Worm (Caenorhabditis elegans) whole organism, L4 larva: Measurements from ENCODE around the gene Y39E4B.6.

ENCODE experiments used
- F10B5.3 ChIP-seq: sonication (generic microtip); optimal IDR thresholded peaks from 2 replicates; lab custom pipeline; 2016; ENCODE audit warnings: mild to moderate bottlenecking, missing genetic modification characterization, missing compliant biosample characterization
- F44E2.7 ChIP-seq: fragments of 200-800 bp; sonication (Bioruptor generic); IDR thresholded peaks from 2 replicates; pipeline ENCODE4 v2.1.2; 2022; ENCODE audit warnings: missing genetic modification characterization, missing compliant biosample characterization
- F49E8.2 ChIP-seq: sonication (generic microtip); optimal IDR thresholded peaks from 2 replicates; lab custom pipeline; 2016; ENCODE audit warnings: missing compliant biosample characterization, mild to moderate bottlenecking, missing genetic modification characterization, borderline replicate concordance
- T26A8.4 ChIP-seq: fragments of 200-800 bp; sonication (Bioruptor generic); IDR thresholded peaks from 2 replicates; pipeline ENCODE4 v1.3.6; 2022; ENCODE audit warnings: missing genetic modification characterization, missing compliant biosample characterization
- Y5F2A.4 ChIP-seq: fragments of 200-800 bp; sonication (Bioruptor generic); optimal IDR thresholded peaks from 2 replicates; lab custom pipeline; 2018; ENCODE audit warnings: mild to moderate bottlenecking, missing genetic modification characterization, missing compliant biosample characterization
- ZK337.2 ChIP-seq: fragments of 200-800 bp; sonication (Bioruptor generic); IDR thresholded peaks from 2 replicates; pipeline ENCODE4 v1.3.6; 2022; ENCODE audit warnings: missing genetic modification reagents, missing genetic modification characterization, missing compliant biosample characterization
- ZK546.5 ChIP-seq, 2 experiments: sonication (generic microtip); optimal IDR thresholded peaks; 2 replicates each; lab custom pipeline; 2017; ENCODE audit warnings: missing biosample characterization in 2 of 2, missing genetic modification characterization in 2 of 2
- aha-1 ChIP-seq: fragments of 150-350 bp; peaks from one replicate; lab custom pipeline; 2014; ENCODE audit warnings: missing biosample characterization, missing genetic modification characterization
- aly-2 ChIP-seq: sonication (generic microtip); optimal IDR thresholded peaks from 2 replicates; lab custom pipeline; 2018; ENCODE audit warnings: missing biosample characterization, missing genetic modification characterization
- attf-4 ChIP-seq: sonication (generic microtip); optimal IDR thresholded peaks from 3 replicates; lab custom pipeline; 2017; ENCODE audit warnings: missing biosample characterization, missing genetic modification characterization
- ceh-28 ChIP-seq: fragments of 150-350 bp; optimal IDR thresholded peaks from 2 replicates; lab custom pipeline; 2014; ENCODE audit warnings: missing biosample characterization, missing genetic modification reagents, missing genetic modification characterization
- ceh-62 ChIP-seq: sonication (generic microtip); optimal IDR thresholded peaks from 2 replicates; lab custom pipeline; 2017; ENCODE audit warnings: missing biosample characterization, missing genetic modification characterization
- ceh-82 ChIP-seq: sonication (generic microtip); optimal IDR thresholded peaks from 2 replicates; lab custom pipeline; 2017; ENCODE audit warnings: missing biosample characterization, missing genetic modification characterization
- daf-12 ChIP-seq: fragments of 150-350 bp; optimal IDR thresholded peaks from 2 replicates; lab custom pipeline; 2014; ENCODE audit warnings: missing biosample characterization, missing genetic modification reagents, missing genetic modification characterization
- daf-16 ChIP-seq, 3 experiments: sonication (generic microtip); optimal IDR thresholded peaks; 2 replicates each; lab custom pipeline; 2016 to 2017; ENCODE audit warnings: missing genetic modification characterization in 3 of 3, missing genetic modification reagents in 3 of 3, mild to moderate bottlenecking in 2 of 3, missing compliant biosample characterization in 2 of 3, missing biosample characterization in 1 of 3, moderate library complexity in 1 of 3
- daf-19 ChIP-seq: fragments of 200-800 bp; sonication (Bioruptor generic); conservative IDR thresholded peaks from 2 replicates; pipeline ENCODE4 v1.3.6; 2022; ENCODE audit warnings: missing genetic modification characterization, missing compliant biosample characterization
- daf-8 ChIP-seq: fragments of 200-800 bp; sonication (Bioruptor generic); IDR thresholded peaks from 2 replicates; pipeline ENCODE4 v1.3.6; 2022; ENCODE audit warnings: missing genetic modification characterization, missing compliant biosample characterization
- dmd-8 ChIP-seq: fragments of 200-800 bp; sonication (Bioruptor generic); IDR thresholded peaks from 2 replicates; pipeline ENCODE4 v1.3.6; 2022; ENCODE audit warnings: missing genetic modification characterization, missing compliant biosample characterization
- dmd-9 ChIP-seq: fragments of 200-800 bp; sonication (Bioruptor generic); IDR thresholded peaks from 2 replicates; pipeline ENCODE4 v1.3.6; 2022; ENCODE audit warnings: missing genetic modification reagents, missing genetic modification characterization, missing compliant biosample characterization
- duxl-1 ChIP-seq: sonication (generic microtip); optimal IDR thresholded peaks from 2 replicates; lab custom pipeline; 2016; ENCODE audit warnings: mild to moderate bottlenecking, missing genetic modification characterization, moderate library complexity, missing compliant biosample characterization; ENCODE audit not compliant: poor library complexity
- fkh-10 ChIP-seq: fragments of 150-350 bp; optimal IDR thresholded peaks from 2 replicates; lab custom pipeline; 2014; ENCODE audit warnings: missing biosample characterization, missing genetic modification reagents, missing genetic modification characterization
- hlh-11 ChIP-seq: fragments of 200-800 bp; sonication (Bioruptor generic); optimal IDR thresholded peaks from 2 replicates; lab custom pipeline; 2018; ENCODE audit warnings: mild to moderate bottlenecking, missing genetic modification characterization, missing compliant biosample characterization
- lin-1 ChIP-seq: fragments of 200-800 bp; sonication (Bioruptor generic); IDR thresholded peaks from 2 replicates; pipeline ENCODE4 v1.3.6; 2022; ENCODE audit warnings: missing genetic modification reagents, missing genetic modification characterization, missing compliant biosample characterization
- lin-15B ChIP-seq: fragments of 150-350 bp; sonication (generic microtip); optimal IDR thresholded peaks from 3 replicates; lab custom pipeline; 2014; ENCODE audit warnings: missing biosample characterization, missing genetic modification characterization
- lin-29 ChIP-seq: fragments of 200-800 bp; sonication (Bioruptor generic); IDR thresholded peaks from 2 replicates; pipeline ENCODE4 v1.3.6; 2022; ENCODE audit warnings: missing genetic modification reagents, missing genetic modification characterization, missing compliant biosample characterization
- lin-39 ChIP-seq: fragments of 150-350 bp; optimal IDR thresholded peaks from 2 replicates; lab custom pipeline; 2014; ENCODE audit warnings: missing biosample characterization, missing genetic modification reagents, missing genetic modification characterization
- lir-3 ChIP-seq: sonication (generic microtip); optimal IDR thresholded peaks from 2 replicates; lab custom pipeline; 2016; ENCODE audit warnings: mild to moderate bottlenecking, missing genetic modification characterization, missing compliant biosample characterization
- mdl-1 ChIP-seq, 2 experiments: fragments of 150-350 bp in 1 of 2; sonication (generic microtip) in 1 of 2; optimal IDR thresholded peaks; 2 replicates each; lab custom pipeline; 2014 to 2017; ENCODE audit warnings: missing biosample characterization in 2 of 2, missing genetic modification characterization in 2 of 2
- mxl-2 ChIP-seq: fragments of 200-800 bp; sonication (Bioruptor generic); conservative IDR thresholded peaks from 2 replicates; pipeline ENCODE4 v1.3.6; 2022; ENCODE audit warnings: missing genetic modification reagents, missing genetic modification characterization, missing compliant biosample characterization
- nhr-10 ChIP-seq: fragments of 150-350 bp; optimal IDR thresholded peaks from 2 replicates; lab custom pipeline; 2014; ENCODE audit warnings: missing biosample characterization, missing genetic modification characterization
- nhr-11 ChIP-seq: fragments of 150-350 bp; optimal IDR thresholded peaks from 2 replicates; lab custom pipeline; 2014; ENCODE audit warnings: missing biosample characterization, missing genetic modification characterization
- nhr-111 ChIP-seq: fragments of 200-800 bp; sonication (Bioruptor generic); optimal IDR thresholded peaks from 2 replicates; lab custom pipeline; 2018; ENCODE audit warnings: mild to moderate bottlenecking, missing genetic modification characterization, missing compliant biosample characterization
- nhr-25 ChIP-seq: sonication (generic microtip); optimal IDR thresholded peaks from 2 replicates; lab custom pipeline; 2017; ENCODE audit warnings: missing genetic modification characterization, mild to moderate bottlenecking, missing compliant biosample characterization, antibody characterized with exemption, moderate library complexity, borderline replicate concordance; ENCODE audit not compliant: insufficient read depth
- nhr-41 ChIP-seq: fragments of 200-800 bp; sonication (Bioruptor generic); IDR thresholded peaks from 2 replicates; pipeline ENCODE4 v1.3.6; 2022; ENCODE audit warnings: missing genetic modification reagents, missing genetic modification characterization, missing compliant biosample characterization
- nhr-6 ChIP-seq: fragments of 150-350 bp; optimal IDR thresholded peaks from 2 replicates; lab custom pipeline; 2014; ENCODE audit warnings: missing biosample characterization, missing genetic modification characterization
- nhr-76 ChIP-seq: fragments of 150-350 bp; optimal IDR thresholded peaks from 2 replicates; lab custom pipeline; 2014; ENCODE audit warnings: missing biosample characterization, missing genetic modification characterization
- nhr-77 ChIP-seq: fragments of 150-350 bp; optimal IDR thresholded peaks from 2 replicates; lab custom pipeline; 2014; ENCODE audit warnings: missing biosample characterization, missing genetic modification characterization
- pqm-1 ChIP-seq: sonication (generic microtip); optimal IDR thresholded peaks from 2 replicates; lab custom pipeline; 2017; ENCODE audit warnings: missing biosample characterization, missing genetic modification characterization
- sdz-12 ChIP-seq: fragments of 200-800 bp; sonication (Bioruptor generic); optimal IDR thresholded peaks from 2 replicates; lab custom pipeline; 2018; ENCODE audit warnings: mild to moderate bottlenecking, missing genetic modification characterization, missing compliant biosample characterization
- skn-1 ChIP-seq: fragments of 150-350 bp; optimal IDR thresholded peaks from 2 replicates; lab custom pipeline; 2014; ENCODE audit warnings: missing biosample characterization, missing genetic modification characterization
- spr-3 ChIP-seq: fragments of 200-800 bp; sonication (Bioruptor generic); optimal IDR thresholded peaks from 2 replicates; lab custom pipeline; 2018; ENCODE audit warnings: mild to moderate bottlenecking, missing genetic modification characterization, missing compliant biosample characterization
- tag-97 ChIP-seq: fragments of 200-800 bp; sonication (Bioruptor generic); IDR thresholded peaks from 2 replicates; pipeline ENCODE4 v1.3.6; 2022; ENCODE audit warnings: missing genetic modification characterization, missing compliant biosample characterization
- tra-1 ChIP-seq: fragments of 200-800 bp; sonication (Bioruptor generic); IDR thresholded peaks from 2 replicates; pipeline ENCODE4 v1.3.6; 2022; ENCODE audit warnings: missing genetic modification reagents, missing genetic modification characterization, missing compliant biosample characterization
- unc-39 ChIP-seq: sonication (generic microtip); optimal IDR thresholded peaks from 2 replicates; lab custom pipeline; 2017; ENCODE audit warnings: missing biosample characterization, missing genetic modification characterization
- zag-1 ChIP-seq: fragments of 150-350 bp; optimal IDR thresholded peaks from 2 replicates; lab custom pipeline; 2014; ENCODE audit warnings: missing biosample characterization, missing genetic modification characterization
- zfp-3 ChIP-seq: fragments of 200-800 bp; sonication (Bioruptor generic); conservative IDR thresholded peaks from 2 replicates; pipeline ENCODE4 v1.3.6; 2022; ENCODE audit warnings: missing genetic modification reagents, missing genetic modification characterization, missing compliant biosample characterization
- zip-11 ChIP-seq: fragments of 200-800 bp; sonication (Bioruptor generic); IDR thresholded peaks from 2 replicates; pipeline ENCODE4 v1.3.6; 2022; ENCODE audit warnings: missing genetic modification characterization, missing compliant biosample characterization
- zip-2 ChIP-seq: fragments of 150-350 bp; optimal IDR thresholded peaks from 2 replicates; lab custom pipeline; 2014; ENCODE audit warnings: missing biosample characterization, missing genetic modification characterization
- ztf-7 ChIP-seq: fragments of 150-350 bp; optimal IDR thresholded peaks from 2 replicates; lab custom pipeline; 2014; ENCODE audit warnings: missing biosample characterization, missing genetic modification characterization

Gene Y39E4B.6

ce11 chrIII:13104410-13104809 lies 33.9 kb downstream of the Y39E4B.6 start:
- TF ChIP-seq skn-1 (tag; lab: Kevin White, UChicago) (no peak), F49E8.2 (tag; lab: Kevin White, UChicago) (peak; percentile 44), fkh-10 (no peak), lin-39 (tag; lab: Kevin White, UChicago) (no peak), duxl-1 (tag; lab: Kevin White, UChicago) (no peak), ZK337.2 (no peak), nhr-77 (tag; lab: Kevin White, UChicago) (no peak), F44E2.7 (GFP tag; lab: Robert Waterston, UW) (no peak), mxl-2 (GFP tag; lab: Robert Waterston, UW) (no peak)
- TF ChIP-seq, all 104 proteins: peak for 1

- no peak for TF ChIP-seq aha-1 (tag; lab: Kevin White, UChicago)
- TF ChIP-seq daf-16 (GFP tag; optimal IDR thresholded peaks at IDR 0.05; lab: Kevin White, UChicago), result no peak
- TF ChIP-seq daf-16 (tag; optimal IDR thresholded peaks at IDR 0.05; lab: Kevin White, UChicago), result peak; percentile 17
- no peak for TF ChIP-seq F10B5.3
These were observed 34.9 kb downstream of the Y39E4B.6 start for ce11 chrIII:13105497-13105896.

DNA sequence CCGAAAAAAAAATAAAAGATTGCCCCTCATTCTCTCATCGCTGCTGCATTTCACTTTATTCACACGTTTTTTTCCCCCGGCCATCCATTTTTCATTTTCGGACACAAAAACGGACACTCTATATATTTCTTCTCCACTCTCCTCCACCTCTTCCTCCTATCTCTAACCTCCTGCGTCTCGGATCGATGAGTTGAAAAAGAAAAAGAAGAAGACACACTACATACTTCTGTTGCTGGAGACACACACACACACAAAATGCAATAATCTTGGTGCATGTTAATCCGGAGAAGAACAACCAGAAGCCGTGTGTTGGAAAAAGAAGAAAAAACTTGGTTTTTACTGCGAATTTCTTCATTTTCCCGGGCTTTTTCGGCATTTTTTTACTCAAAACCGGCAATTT lies 35.4 kb downstream of the Y39E4B.6 start:
- no peak for TF ChIP-seq hlh-11 (tag; lab: Kevin White, UChicago)
- no peak for TF ChIP-seq nhr-41 (GFP tag; lab: Robert Waterston, UW)
- TF ChIP-seq lin-1 (GFP tag; lab: Robert Waterston, UW), result no peak
- TF ChIP-seq ZK546.5 (tag; optimal IDR thresholded peaks at IDR 0.05; lab: Kevin White, UChicago), result no peak
- TF ChIP-seq ceh-62 (tag; lab: Kevin White, UChicago), result no peak
- no peak for TF ChIP-seq T26A8.4
- TF ChIP-seq daf-19 (GFP tag; lab: Robert Waterston, UW), result no peak
- no peak for TF ChIP-seq lir-3 (tag; lab: Kevin White, UChicago)
- no peak for TF ChIP-seq zip-2 (tag; lab: Kevin White, UChicago)
- TF ChIP-seq nhr-111 (GFP tag; lab: Kevin White, UChicago), result no peak
- TF ChIP-seq nhr-25 (tag; lab: Kevin White, UChicago), result no peak
- no peak for TF ChIP-seq daf-8 (GFP tag; lab: Robert Waterston, UW)
- no peak for TF ChIP-seq daf-16 (GFP tag; optimal IDR thresholded peaks at IDR 0.05; lab: Kevin White, UChicago)
- TF ChIP-seq daf-16 (tag; optimal IDR thresholded peaks at IDR 0.05; lab: Kevin White, UChicago), result no peak
- TF ChIP-seq F10B5.3, result no peak
- no peak for TF ChIP-seq nhr-11 (tag; lab: Kevin White, UChicago)
- no peak for TF ChIP-seq dmd-9 (GFP tag; lab: Robert Waterston, UW)
- no peak for TF ChIP-seq spr-3 (GFP tag; lab: Kevin White, UChicago)
- TF ChIP-seq zag-1, result no peak
- no peak for TF ChIP-seq tag-97
- no peak for TF ChIP-seq aly-2 (tag; lab: Kevin White, UChicago)
- no peak for TF ChIP-seq pqm-1 (tag; lab: Kevin White, UChicago)
- TF ChIP-seq nhr-6, result no peak
- TF ChIP-seq tra-1 (GFP tag; lab: Robert Waterston, UW), result no peak
- TF ChIP-seq lin-15B (tag; lab: Kevin White, UChicago), result no peak
- TF ChIP-seq daf-12 (tag; lab: Kevin White, UChicago), result no peak
- no peak for TF ChIP-seq ceh-82 (tag; lab: Kevin White, UChicago)
- TF ChIP-seq dmd-8 (GFP tag; lab: Robert Waterston, UW), result no peak
- TF ChIP-seq zip-11 (GFP tag; lab: Robert Waterston, UW), result no peak
- no peak for TF ChIP-seq Y5F2A.4 (GFP tag; lab: Kevin White, UChicago)
- no peak for TF ChIP-seq ztf-7
- no peak for TF ChIP-seq unc-39 (tag; lab: Kevin White, UChicago)
- peak in 1 of 2 experiments; percentile 23 for TF ChIP-seq mdl-1 (tag; optimal IDR thresholded peaks at IDR 0.05; lab: Kevin White, UChicago)
- no peak for TF ChIP-seq zfp-3 (GFP tag; lab: Robert Waterston, UW)
- TF ChIP-seq F49E8.2 (tag; lab: Kevin White, UChicago), result no peak
- peak; percentile 42 for TF ChIP-seq aha-1 (tag; lab: Kevin White, UChicago)
- TF ChIP-seq ceh-28 (tag; lab: Kevin White, UChicago), result no peak
- no peak for TF ChIP-seq lin-29 (GFP tag; lab: Robert Waterston, UW)
- no peak for TF ChIP-seq attf-4 (tag; lab: Kevin White, UChicago)
- no peak for TF ChIP-seq nhr-76 (tag; lab: Kevin White, UChicago)
- TF ChIP-seq nhr-10 (tag; lab: Kevin White, UChicago), result no peak
- no peak for TF ChIP-seq sdz-12
